Fruit fly (Drosophila melanogaster): ENCODE results near the gene COX5A.

The COX5A gene

dm6 chr3R:11772181-11772827 is 46.9 kb upstream of the COX5A start (continued):
- TF ChIP-seq CG34224 (GFP tag; IDR thresholded peaks at IDR 0.05; ENCODE audit: partially characterized antibody) (0 out of 3 replicates have a peak, but pooled peaks have one; percentile 12), esg (GFP tag; conservative IDR thresholded peaks at IDR 0.05) (no peak), CG10654 (GFP tag; optimal IDR thresholded peaks at IDR 0.05) (no peak), CG10543 (GFP tag; optimal IDR thresholded peaks at IDR 0.05) (no peak), ftz-f1 (GFP tag; optimal IDR thresholded peaks at IDR 0.05) (peak; percentile 42), CG8478 (optimal IDR thresholded peaks at IDR 0.05) (no peak), CG8944 (GFP tag; optimal IDR thresholded peaks at IDR 0.05) (no peak), Mes4 (GFP tag; optimal IDR thresholded peaks at IDR 0.05) (no peak), nau (GFP tag; optimal IDR thresholded peaks at IDR 0.05) (no peak), twi (tag; optimal IDR thresholded peaks at IDR 0.05) (peak; percentile 35), run (tag; optimal IDR thresholded peaks at IDR 0.05) (no peak), eve (GFP tag; optimal IDR thresholded peaks at IDR 0.05) (no peak), CG6272 (GFP tag; IDR thresholded peaks at IDR 0.05) (0 out of 2 replicates have a peak, but pooled peaks have one; percentile 20), pros (GFP tag; optimal IDR thresholded peaks at IDR 0.05) (no peak), CG13894 (tag; optimal IDR thresholded peaks at IDR 0.05) (peak; percentile 21), CG14050 (GFP tag; IDR thresholded peaks at IDR 0.05) (no peak), Sox100B (GFP tag; optimal IDR thresholded peaks at IDR 0.05) (no peak), trh (GFP tag; optimal IDR thresholded peaks at IDR 0.05) (no peak), dati (GFP tag; IDR thresholded peaks at IDR 0.05) (no peak), CG4282 (GFP tag; optimal IDR thresholded peaks at IDR 0.05) (no peak), Optix (GFP tag; IDR thresholded peaks at IDR 0.05) (no peak), CG5245 (GFP tag; optimal IDR thresholded peaks at IDR 0.05) (no peak), CG3847 (GFP tag; IDR thresholded peaks at IDR 0.05) (no peak), CG11085 (GFP tag; IDR thresholded peaks at IDR 0.05) (no peak), cwo (GFP tag; optimal IDR thresholded peaks at IDR 0.05) (peak; percentile 39), pan (optimal IDR thresholded peaks at IDR 0.05) (no peak), pan (GFP tag; optimal IDR thresholded peaks at IDR 0.05 in 1 of 2, IDR thresholded peaks at IDR 0.05 in 1 of 2) (no peak), CG4328 (GFP tag; optimal IDR thresholded peaks at IDR 0.05) (no peak), Deaf1 (tag; optimal IDR thresholded peaks at IDR 0.05) (peak; percentile 43), crol (GFP tag; IDR thresholded peaks at IDR 0.05) (peak; percentile 36; the same call in 1 of the 2 replicates), bigmax (GFP tag; optimal IDR thresholded peaks at IDR 0.05) (no peak)

- peak; percentile 57 for TF ChIP-seq CG10274 (GFP tag; optimal IDR thresholded peaks at IDR 0.05)
- peak; percentile 6; the same call in 1 of the 2 replicates for TF ChIP-seq Rfx (GFP tag; IDR thresholded peaks at IDR 0.05)
- peak; percentile 44 for TF ChIP-seq CG7271 (tag; optimal IDR thresholded peaks at IDR 0.05)
- peak; percentile 61 for TF ChIP-seq Deaf1 (tag; optimal IDR thresholded peaks at IDR 0.05)
- no peak for TF ChIP-seq dm (GFP tag; optimal IDR thresholded peaks at IDR 0.05)
- TF ChIP-seq CG13894 (tag; optimal IDR thresholded peaks at IDR 0.05) = peak; percentile 72
- TF ChIP-seq BtbVII (GFP tag; optimal IDR thresholded peaks at IDR 0.05) = no peak
- peak; percentile 97 for TF ChIP-seq yki (optimal IDR thresholded peaks at IDR 0.05)
- peak; percentile 48 for TF ChIP-seq hbn (GFP tag; IDR thresholded peaks at IDR 0.05; ENCODE audit: partially characterized antibody)
- TF ChIP-seq chn (GFP tag; optimal IDR thresholded peaks at IDR 0.05) = peak; percentile 31
- peak; percentile 39 for TF ChIP-seq D19A (tag; optimal IDR thresholded peaks at IDR 0.05)
- TF ChIP-seq CG16779 (GFP tag; IDR thresholded peaks at IDR 0.05) = no peak
- TF ChIP-seq wek (GFP tag; optimal IDR thresholded peaks at IDR 0.05) = peak; percentile 47
- TF ChIP-seq Spps (tag; optimal IDR thresholded peaks at IDR 0.05) = peak; percentile 34
- no peak for TF ChIP-seq CG2678 (tag; optimal IDR thresholded peaks at IDR 0.05)
- TF ChIP-seq her (GFP tag; optimal IDR thresholded peaks at IDR 0.05) = peak; percentile 10
- TF ChIP-seq CG7357 (GFP tag; IDR thresholded peaks at IDR 0.05) = no peak
- peak; percentile 50; the same call in 1 of the 3 replicates for TF ChIP-seq ci (GFP tag; IDR thresholded peaks at IDR 0.05)
- TF ChIP-seq CG34422 (GFP tag; IDR thresholded peaks at IDR 0.05) = peak; percentile 26; the same call in 1 of the 3 replicates
- TF ChIP-seq pfk (GFP tag; optimal IDR thresholded peaks at IDR 0.05) = peak; percentile 97
- TF ChIP-seq btn (GFP tag; optimal IDR thresholded peaks at IDR 0.05) = no peak
- peak; percentile 91 for TF ChIP-seq cg (GFP tag; optimal IDR thresholded peaks at IDR 0.05)
Observed at dm6 chr3R:11773325-11773998, 45.7 kb upstream of the COX5A start.

Measured in whole organism, embryonic.